Fruit fly (Drosophila melanogaster) whole organism, embryonic: ENCODE data around the gene CG6000.

ENCODE experiments used
- CG10462 ChIP-seq: fragments of 200-800 bp; sonication (Bioruptor generic); optimal IDR thresholded peaks from 2 replicates; lab custom pipeline; 2016; ENCODE audit warnings: missing biosample characterization, missing genetic modification characterization
- CG10654 ChIP-seq: fragments of 200-800 bp; sonication (Bioruptor generic); optimal IDR thresholded peaks from 2 replicates; lab custom pipeline; 2016; ENCODE audit warnings: missing biosample characterization, missing genetic modification characterization
- CG12155 ChIP-seq: fragments of 200-800 bp; sonication (Bioruptor generic); optimal IDR thresholded peaks from 3 replicates; lab custom pipeline; 2016; ENCODE audit warnings: missing biosample characterization, missing genetic modification characterization
- CG12219 ChIP-seq: fragments of 200-800 bp; sonication (Bioruptor generic); optimal IDR thresholded peaks from 3 replicates; lab custom pipeline; 2018; ENCODE audit warnings: missing biosample characterization, mild to moderate bottlenecking, missing genetic modification characterization
- CG15269 ChIP-seq: fragments of 200-800 bp; sonication (Bioruptor generic); optimal IDR thresholded peaks from 2 replicates; lab custom pipeline; 2018; ENCODE audit warnings: missing biosample characterization, mild to moderate bottlenecking, missing genetic modification characterization, moderate library complexity
- CG15479 ChIP-seq: fragments of 200-800 bp; sonication (Bioruptor generic); optimal IDR thresholded peaks from 3 replicates; lab custom pipeline; 2019; ENCODE audit warnings: missing biosample characterization, mild to moderate bottlenecking, missing genetic modification characterization, moderate library complexity
- CG15601 ChIP-seq: fragments of 200-800 bp; sonication (Bioruptor generic); optimal IDR thresholded peaks from 3 replicates; lab custom pipeline; 2019; ENCODE audit warnings: missing biosample characterization, mild to moderate bottlenecking, missing genetic modification characterization, moderate library complexity
- CG16779 ChIP-seq: fragments of 200-800 bp; sonication (Bioruptor generic); IDR thresholded peaks from 2 replicates; pipeline ENCODE4 v1.3.6; 2022; ENCODE audit warnings: missing biosample characterization, missing genetic modification characterization
- CG16813 ChIP-seq: fragments of 200-800 bp; sonication (Bioruptor generic); IDR thresholded peaks from 3 replicates; pipeline ENCODE4 v1.3.6; 2022; ENCODE audit warnings: missing biosample characterization, missing genetic modification characterization; ENCODE audit not compliant: partially characterized antibody
- CG17385 ChIP-seq: fragments of 200-800 bp; sonication (Bioruptor generic); optimal IDR thresholded peaks from 3 replicates; lab custom pipeline; 2018; ENCODE audit warnings: missing biosample characterization, mild to moderate bottlenecking, missing genetic modification characterization
- CG18011 ChIP-seq: fragments of 200-800 bp; sonication (Bioruptor generic); optimal IDR thresholded peaks from 2 replicates; lab custom pipeline; 2017; ENCODE audit warnings: missing biosample characterization, missing genetic modification characterization, mild to moderate bottlenecking, moderate library complexity, missing genotype
- CG31441 ChIP-seq: fragments of 200-800 bp; sonication (Bioruptor generic); IDR thresholded peaks from 2 replicates; pipeline ENCODE4 v1.3.6; 2022; ENCODE audit warnings: missing biosample characterization, missing genetic modification characterization
- CG32772 ChIP-seq: fragments of 200-800 bp; sonication (Bioruptor generic); IDR thresholded peaks from 2 replicates; pipeline ENCODE4 v1.3.6; 2022; ENCODE audit warnings: missing biosample characterization, missing genetic modification characterization
- CG3838 ChIP-seq: fragments of 200-800 bp; sonication (Bioruptor generic); optimal IDR thresholded peaks from 3 replicates; lab custom pipeline; 2016; ENCODE audit warnings: missing biosample characterization, missing genetic modification characterization
- CG3847 ChIP-seq: fragments of 200-800 bp; sonication (Bioruptor generic); IDR thresholded peaks from 2 replicates; pipeline ENCODE4 v1.3.6; 2022; ENCODE audit warnings: missing biosample characterization, missing genetic modification characterization
- CG4404 ChIP-seq: fragments of 200-800 bp; sonication (Bioruptor generic); IDR thresholded peaks from 2 replicates; pipeline ENCODE4 v1.3.6; 2022; ENCODE audit warnings: missing biosample characterization, missing genetic modification characterization
- CG5180 ChIP-seq: fragments of 200-800 bp; sonication (Bioruptor generic); optimal IDR thresholded peaks from 3 replicates; lab custom pipeline; 2017; ENCODE audit warnings: missing biosample characterization, missing genetic modification characterization, mild to moderate bottlenecking, moderate library complexity, missing genetic modification reagents
- CG6272 ChIP-seq: fragments of 200-800 bp; sonication (Bioruptor generic); IDR thresholded peaks from 2 replicates; pipeline ENCODE4 v1.3.6; 2022; ENCODE audit warnings: missing biosample characterization, missing genetic modification characterization
- CG8924 ChIP-seq: fragments of 200-800 bp; optimal IDR thresholded peaks from 3 replicates; lab custom pipeline; 2019; ENCODE audit warnings: missing biosample characterization, mild to moderate bottlenecking, missing genetic modification characterization, moderate library complexity
- CG9215 ChIP-seq: fragments of 200-800 bp; sonication (Bioruptor generic); IDR thresholded peaks from 2 replicates; pipeline ENCODE4 v1.3.6; 2022; ENCODE audit warnings: missing biosample characterization, missing genetic modification characterization
- CG9727 ChIP-seq: fragments of 200-800 bp; sonication (Bioruptor generic); optimal IDR thresholded peaks from 3 replicates; lab custom pipeline; 2017; ENCODE audit warnings: missing biosample characterization, mild to moderate bottlenecking, missing genetic modification characterization
- CG9817 ChIP-seq: fragments of 200-800 bp; sonication (Bioruptor generic); optimal IDR thresholded peaks from 2 replicates; lab custom pipeline; 2018; ENCODE audit warnings: missing biosample characterization, mild to moderate bottlenecking, missing genetic modification characterization, moderate library complexity
- Dip3 ChIP-seq: fragments of 200-800 bp; sonication (Bioruptor generic); optimal IDR thresholded peaks from 3 replicates; lab custom pipeline; 2016; ENCODE audit warnings: missing biosample characterization, missing genetic modification characterization
- Dll ChIP-seq: fragments of 200-800 bp; sonication (Bioruptor generic); IDR thresholded peaks from 4 replicates; pipeline ENCODE4 v1.3.6; 2022; ENCODE audit warnings: missing biosample characterization, missing genetic modification characterization; ENCODE audit not compliant: partially characterized antibody
- Jarid2 ChIP-seq: fragments of 200-800 bp; sonication (Bioruptor generic); optimal IDR thresholded peaks from 3 replicates; lab custom pipeline; 2017; ENCODE audit warnings: mild to moderate bottlenecking, missing biosample characterization, missing genetic modification reagents, missing genetic modification characterization
- Nf-YA ChIP-seq: fragments of 200-800 bp; sonication (Bioruptor generic); IDR thresholded peaks from 2 replicates; pipeline ENCODE4 v1.3.6; 2022; ENCODE audit warnings: missing biosample characterization, missing genetic modification characterization
- Rx ChIP-seq: fragments of 200-800 bp; sonication (Bioruptor generic); IDR thresholded peaks from 2 replicates; pipeline ENCODE4 v1.3.6; 2022; ENCODE audit warnings: missing biosample characterization, missing genetic modification characterization
- bab2 ChIP-seq: fragments of 200-800 bp; sonication (Bioruptor generic); optimal IDR thresholded peaks from 2 replicates; lab custom pipeline; 2016; ENCODE audit warnings: missing biosample characterization, missing genetic modification characterization
- cas ChIP-seq: fragments of 200-800 bp; sonication (Bioruptor generic); IDR thresholded peaks from 2 replicates; pipeline ENCODE4 v1.3.6; 2022; ENCODE audit warnings: missing biosample characterization, missing genetic modification characterization
- crc ChIP-seq: fragments of 200-800 bp; sonication (Bioruptor generic); optimal IDR thresholded peaks from 2 replicates; lab custom pipeline; 2016; ENCODE audit warnings: missing biosample characterization, missing genetic modification characterization
- crp ChIP-seq, 2 experiments: fragments of 200-800 bp; sonication (Bioruptor generic); optimal IDR thresholded peaks; 2 replicates in 1 of 2; 3 replicates in 1 of 2; lab custom pipeline; 2017; ENCODE audit warnings: missing biosample characterization in 2 of 2, missing genetic modification characterization in 2 of 2, mild to moderate bottlenecking in 1 of 2, moderate library complexity in 1 of 2
- dm ChIP-seq: fragments of 200-800 bp; sonication (Bioruptor generic); optimal IDR thresholded peaks from 3 replicates; lab custom pipeline; 2016; ENCODE audit warnings: missing biosample characterization, missing genetic modification characterization
- dmrt99B ChIP-seq: fragments of 200-800 bp; sonication (Bioruptor generic); optimal IDR thresholded peaks from 2 replicates; lab custom pipeline; 2018; ENCODE audit warnings: missing biosample characterization, mild to moderate bottlenecking, missing genetic modification characterization, moderate library complexity
- jing ChIP-seq: fragments of 200-800 bp; sonication (Bioruptor generic); optimal IDR thresholded peaks from 2 replicates; lab custom pipeline; 2018; ENCODE audit warnings: missing biosample characterization, mild to moderate bottlenecking, missing genetic modification characterization
- jumu ChIP-seq: fragments of 200-800 bp; sonication (Bioruptor generic); optimal IDR thresholded peaks from 3 replicates; lab custom pipeline; 2016; ENCODE audit warnings: missing biosample characterization, missing genetic modification characterization
- lab ChIP-seq: fragments of 200-800 bp; sonication (Bioruptor generic); optimal IDR thresholded peaks from 3 replicates; lab custom pipeline; 2017; ENCODE audit warnings: missing biosample characterization, missing genetic modification characterization, mild to moderate bottlenecking, moderate library complexity, missing genetic modification reagents
- lola ChIP-seq, 3 experiments: fragments of >200 bp in 2 of 3; fragments of 200-800 bp in 1 of 3; sonication (Bioruptor generic) in 1 of 3; optimal IDR thresholded peaks; 2 replicates each; lab custom pipeline; 2017 to 2019; ENCODE audit warnings: missing biosample characterization in 3 of 3, missing genetic modification characterization in 3 of 3, mild to moderate bottlenecking in 1 of 3, moderate library complexity in 1 of 3
- luna ChIP-seq: fragments of 200-800 bp; sonication (Bioruptor generic); optimal IDR thresholded peaks from 2 replicates; lab custom pipeline; 2016; ENCODE audit warnings: missing biosample characterization, missing genetic modification characterization
- oc ChIP-seq: fragments of 200-800 bp; sonication (Bioruptor generic); optimal IDR thresholded peaks from 2 replicates; lab custom pipeline; 2018; ENCODE audit warnings: missing biosample characterization, mild to moderate bottlenecking, missing genetic modification characterization, moderate library complexity
- rib ChIP-seq: fragments of 200-800 bp; sonication (Bioruptor generic); IDR thresholded peaks from 2 replicates; pipeline ENCODE4 v1.3.6; 2022; ENCODE audit warnings: missing biosample characterization, missing genetic modification characterization
- ro ChIP-seq: fragments of 200-800 bp; sonication (Bioruptor generic); IDR thresholded peaks from 2 replicates; pipeline ENCODE4 v1.3.6; 2022; ENCODE audit warnings: missing biosample characterization, missing genetic modification characterization
- sc ChIP-seq, 3 experiments: fragments of >200 bp in 2 of 3; fragments of 200-800 bp in 1 of 3; sonication (Bioruptor generic) in 1 of 3; optimal IDR thresholded peaks; 2 replicates in 2 of 3; 3 replicates in 1 of 3; lab custom pipeline; 2017; ENCODE audit warnings: mild to moderate bottlenecking in 1 of 3, missing biosample characterization in 1 of 3, missing genetic modification characterization in 1 of 3, missing genetic modification reagents in 1 of 3
- slbo ChIP-seq: fragments of 200-800 bp; sonication (Bioruptor generic); IDR thresholded peaks from 2 replicates; pipeline ENCODE4 v1.3.6; 2022; ENCODE audit warnings: missing biosample characterization, missing genetic modification characterization
- stwl ChIP-seq: fragments of 200-800 bp; sonication (Bioruptor generic); optimal IDR thresholded peaks from 3 replicates; lab custom pipeline; 2018; ENCODE audit warnings: missing biosample characterization, mild to moderate bottlenecking, missing genetic modification characterization, moderate library complexity
- trh ChIP-seq: fragments of 200-800 bp; sonication (Bioruptor generic); optimal IDR thresholded peaks from 2 replicates; lab custom pipeline; 2016; ENCODE audit warnings: missing biosample characterization, missing genetic modification characterization
- usp ChIP-seq: fragments of >200 bp; optimal IDR thresholded peaks from 2 replicates; lab custom pipeline; 2017; ENCODE audit warnings: missing biosample characterization, missing genetic modification characterization
- vnd ChIP-seq: fragments of 200-800 bp; sonication (Bioruptor generic); IDR thresholded peaks from 3 replicates; pipeline ENCODE4 v1.3.6; 2022; ENCODE audit warnings: missing biosample characterization, missing genetic modification characterization; ENCODE audit not compliant: partially characterized antibody
- wdn ChIP-seq: fragments of 200-800 bp; sonication (Bioruptor generic); IDR thresholded peaks from 2 replicates; pipeline ENCODE4 v1.3.6; 2022; ENCODE audit warnings: missing biosample characterization, missing genetic modification characterization
- yki ChIP-seq: fragments of >200 bp; optimal IDR thresholded peaks from 3 replicates; lab custom pipeline; 2018

The CG6000 gene

dm6 chr3R:24037538-24038265 lies 16.5 kb upstream of the CG6000 start, which contains the start of gene spas (continued):
- no peak for TF ChIP-seq sc (optimal IDR thresholded peaks at IDR 0.05; lab: Kevin White, UChicago)
- no peak for TF ChIP-seq sc (GFP tag; optimal IDR thresholded peaks at IDR 0.05; lab: Kevin White, UChicago)
- TF ChIP-seq CG15479 (GFP tag; lab: Kevin White, UChicago), result no peak
- 0 out of 2 replicates have a peak, but pooled peaks have one; percentile 32 for TF ChIP-seq Rx (GFP tag; lab: Robert Waterston, UW)
- peak; percentile 15 for TF ChIP-seq CG10462
- peak; percentile 98 for TF ChIP-seq CG16813 (GFP tag; lab: Robert Waterston, UW)
- peak; percentile 26 for TF ChIP-seq oc (tag; lab: Kevin White, UChicago)
- no peak for TF ChIP-seq luna
- peak; percentile 29 for TF ChIP-seq CG15601 (tag; lab: Kevin White, UChicago)
- no peak for TF ChIP-seq jing (GFP tag; lab: Kevin White, UChicago)
- TF ChIP-seq dm (GFP tag; lab: Kevin White, UChicago), result peak; percentile 67
- TF ChIP-seq CG16779 (GFP tag; lab: Robert Waterston, UW), result no peak
- peak; percentile 83 for TF ChIP-seq CG9727 (GFP tag; lab: Kevin White, UChicago)
- TF ChIP-seq crp (GFP tag; optimal IDR thresholded peaks at IDR 0.05; lab: Kevin White, UChicago), result peak in 1 of 2 experiments; percentile 81
- TF ChIP-seq CG3847 (GFP tag; lab: Robert Waterston, UW), result peak; percentile 82
- TF ChIP-seq CG10654 (GFP tag; lab: Kevin White, UChicago), result peak; percentile 62
- TF ChIP-seq CG4404 (GFP tag; lab: Robert Waterston, UW), result peak; percentile 81
- TF ChIP-seq CG3838 (GFP tag; lab: Kevin White, UChicago), result peak; percentile 41
- TF ChIP-seq CG31441, result no peak; the same call in 1 of the 2 replicates
- no peak for TF ChIP-seq dmrt99B (tag; lab: Kevin White, UChicago)
- peak; percentile 67 for TF ChIP-seq CG9817 (tag; lab: Kevin White, UChicago)
- peak; percentile 16 for TF ChIP-seq crc (GFP tag; lab: Kevin White, UChicago)
- TF ChIP-seq trh (GFP tag; lab: Kevin White, UChicago), result no peak
- peak; percentile 87 for TF ChIP-seq CG6272 (GFP tag; lab: Robert Waterston, UW)
- TF ChIP-seq CG17385 (GFP tag; lab: Kevin White, UChicago), result peak; percentile 26
- no peak for TF ChIP-seq Jarid2 (GFP tag; lab: Kevin White, UChicago)
- TF ChIP-seq lab, result peak; percentile 50
- peak in 1 of 3 experiments; percentile 70 for TF ChIP-seq lola (GFP tag; optimal IDR thresholded peaks at IDR 0.05; lab: Kevin White, UChicago)
- peak; percentile 87 for TF ChIP-seq CG32772 (GFP tag; lab: Robert Waterston, UW)
- peak; percentile 96 for TF ChIP-seq vnd (GFP tag; lab: Robert Waterston, UW)
- peak; percentile 85 for TF ChIP-seq jumu (GFP tag; lab: Kevin White, UChicago)
- no peak for TF ChIP-seq Nf-YA (GFP tag; lab: Robert Waterston, UW)
- peak; percentile 96 for TF ChIP-seq Dll (GFP tag; lab: Robert Waterston, UW)
- TF ChIP-seq rib, result peak; percentile 79
- peak; percentile 15; the same call in 1 of the 2 replicates for TF ChIP-seq ro (GFP tag; lab: Robert Waterston, UW)
- TF ChIP-seq CG18011 (GFP tag; lab: Kevin White, UChicago), result peak; percentile 25
- peak; percentile 75 for TF ChIP-seq CG12155
- TF ChIP-seq cas (GFP tag; lab: Robert Waterston, UW), result no peak
- TF ChIP-seq CG8924, result peak; percentile 46
- peak; percentile 75 for TF ChIP-seq bab2 (GFP tag; lab: Kevin White, UChicago)
- TF ChIP-seq slbo (GFP tag; lab: Robert Waterston, UW), result peak; percentile 89
- no peak for TF ChIP-seq CG5180 (GFP tag; lab: Kevin White, UChicago)
- peak; percentile 11 for TF ChIP-seq CG12219 (GFP tag; lab: Kevin White, UChicago)
- peak; percentile 78 for TF ChIP-seq CG9215 (GFP tag; lab: Robert Waterston, UW)
- TF ChIP-seq usp, result no peak
- TF ChIP-seq yki (lab: Kevin White, UChicago), result no peak
- no peak for TF ChIP-seq CG15269 (tag; lab: Kevin White, UChicago)
- TF ChIP-seq stwl (tag; lab: Kevin White, UChicago), result peak; percentile 38
- no peak; the same call in 1 of the 2 replicates for TF ChIP-seq wdn (GFP tag; lab: Robert Waterston, UW)
- TF ChIP-seq Dip3, result peak; percentile 78
